Worm (Caenorhabditis elegans) whole organism, early embryonic: ENCODE data around the gene srh-264.

Source experiments
- B0310.2 ChIP-seq: sonication (generic microtip); optimal IDR thresholded peaks from 2 replicates; lab custom pipeline; 2016; ENCODE audit warnings: mild to moderate bottlenecking, missing genetic modification characterization, missing compliant biosample characterization
- ama-1 ChIP-seq: fragments of 150-350 bp; optimal IDR thresholded peaks from 2 replicates; lab custom pipeline; 2014
- ets-7 ChIP-seq: sonication (generic microtip); optimal IDR thresholded peaks from 2 replicates; lab custom pipeline; 2016; ENCODE audit warnings: missing genotype, missing genetic modification characterization, missing compliant biosample characterization
- scrt-1 ChIP-seq: fragments of 200-800 bp; sonication (Bioruptor generic); IDR thresholded peaks from 2 replicates; pipeline ENCODE4 v1.3.6; 2022; ENCODE audit warnings: missing genetic modification characterization, missing compliant biosample characterization
- sea-1 ChIP-seq: fragments of 200-800 bp; sonication (Bioruptor generic); conservative IDR thresholded peaks from 2 replicates; pipeline ENCODE4 v1.3.6; 2022; ENCODE audit warnings: missing genetic modification characterization, missing compliant biosample characterization

DNA sequence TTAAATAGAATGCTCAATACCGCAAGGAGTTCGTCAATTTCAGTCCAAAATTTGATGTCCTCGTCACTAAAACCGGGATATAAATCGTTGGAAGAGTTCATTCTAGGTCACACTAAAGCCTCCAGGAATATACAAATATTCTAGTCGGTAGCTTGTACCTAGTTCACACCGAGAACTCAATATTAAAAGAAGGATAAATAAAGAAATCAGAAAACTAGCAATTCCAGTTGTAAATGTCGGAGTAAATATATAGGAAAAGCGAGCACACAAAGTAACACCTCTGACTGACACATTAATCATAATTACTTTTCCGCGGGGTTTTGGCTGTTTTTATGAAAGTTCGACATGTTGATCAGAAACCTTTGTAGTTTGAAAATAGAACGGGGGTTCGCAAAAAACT, 37.5 kb downstream of the srh-264 start, which contains the start of gene srw-33:
- no peak for TF ChIP-seq scrt-1
- TF ChIP-seq B0310.2 (tag; lab: Kevin White, UChicago) = no peak
- no peak for TF ChIP-seq ama-1 (lab: Kevin White, UChicago)
- TF ChIP-seq sea-1 (GFP tag; lab: Robert Waterston, UW) = no peak
- no peak for TF ChIP-seq ets-7
